Fruit fly (Drosophila melanogaster): ENCODE data around the gene Yp3.

Gene Yp3

DNA sequence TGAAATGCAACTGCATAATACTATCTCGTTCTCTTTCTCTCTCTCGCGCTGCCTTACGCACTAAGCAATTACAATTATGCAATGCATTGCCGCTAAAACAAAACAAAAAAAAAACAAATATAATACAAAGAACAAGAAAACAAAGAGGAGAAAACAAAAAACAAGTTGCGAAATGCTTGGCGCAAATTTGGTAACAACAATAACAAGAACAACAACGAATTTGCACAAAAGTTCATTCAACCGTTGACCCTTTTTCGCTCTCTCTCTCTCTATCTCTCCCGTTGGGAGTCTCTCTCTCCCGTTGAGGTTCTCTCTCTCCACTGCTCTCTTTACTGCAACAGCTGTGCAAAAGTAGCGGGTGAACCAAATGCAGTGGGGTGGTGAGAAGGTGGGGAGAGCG is 12.3 kb upstream of the Yp3 start (continued):
- TF ChIP-seq CG15696 (tag; optimal IDR thresholded peaks at IDR 0.05) (no peak), Ets97D (GFP tag; optimal IDR thresholded peaks at IDR 0.05) (no peak), sima (GFP tag; optimal IDR thresholded peaks at IDR 0.05) (no peak), CG11093 (GFP tag; IDR thresholded peaks at IDR 0.05) (no peak), sr (GFP tag; IDR thresholded peaks at IDR 0.05) (no peak), sens (GFP tag) (peak; percentile 47), CG30020 (tag; optimal IDR thresholded peaks at IDR 0.05) (no peak), NC2α (GFP tag; optimal IDR thresholded peaks at IDR 0.05) (no peak), Gug (GFP tag; IDR thresholded peaks at IDR 0.05) (no peak), CG9727 (GFP tag; optimal IDR thresholded peaks at IDR 0.05) (no peak), Bdp1 (GFP tag; optimal IDR thresholded peaks at IDR 0.05) (no peak), Rfx (GFP tag; IDR thresholded peaks at IDR 0.05) (no peak), CG14860 (GFP tag; IDR thresholded peaks at IDR 0.05; ENCODE audit: partially characterized antibody) (no peak), tgo (GFP tag; IDR thresholded peaks at IDR 0.05) (no peak), CG9215 (GFP tag; IDR thresholded peaks at IDR 0.05) (no peak)

DNA sequence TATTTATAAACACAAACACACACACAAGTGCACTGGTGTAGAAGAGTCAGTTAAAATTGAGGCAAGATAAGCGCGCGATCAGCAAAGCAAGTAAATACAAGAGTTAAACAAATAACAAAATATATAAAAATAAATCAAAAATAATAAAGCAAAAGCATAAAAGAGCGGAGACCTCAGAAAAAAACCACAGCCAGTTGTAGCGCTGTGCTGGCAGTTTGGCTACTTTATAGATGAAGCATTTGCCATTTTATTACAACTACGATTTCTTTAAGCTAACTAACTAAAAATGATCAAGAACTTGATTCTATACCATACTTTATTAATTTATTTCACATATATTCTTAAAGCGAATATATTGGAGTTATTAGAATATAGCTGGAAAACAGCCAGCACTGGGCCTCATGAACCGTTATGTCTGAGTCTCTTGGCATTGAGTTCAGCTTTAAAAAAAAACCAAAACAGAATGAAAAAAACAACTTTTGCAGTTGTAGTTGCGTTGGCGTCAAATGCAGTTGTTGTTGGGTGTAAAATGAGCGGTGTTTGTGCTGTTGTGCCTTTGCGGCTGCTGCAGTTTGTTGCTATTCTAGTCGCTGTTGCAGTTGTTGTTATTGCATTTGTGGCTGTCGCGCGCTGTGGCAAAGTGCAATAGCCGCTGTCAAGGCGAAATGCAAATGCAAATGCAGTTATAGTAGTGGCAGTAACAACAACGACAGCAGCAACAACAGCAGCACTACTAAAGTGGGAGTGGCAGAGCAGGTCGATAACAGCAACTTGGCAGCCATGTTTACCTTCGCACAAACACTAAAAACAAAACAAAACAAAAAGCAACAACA is 11.5 kb upstream of the Yp3 start:
- TF ChIP-seq CG8765 (GFP tag; IDR thresholded peaks at IDR 0.05) (no peak), CG1792 (GFP tag; optimal IDR thresholded peaks at IDR 0.05) (no peak), CG2875 (GFP tag; optimal IDR thresholded peaks at IDR 0.05) (no peak), CG13296 (GFP tag; optimal IDR thresholded peaks at IDR 0.05) (no peak), ham (GFP tag; IDR thresholded peaks at IDR 0.05) (no peak), CG11085 (GFP tag; IDR thresholded peaks at IDR 0.05) (no peak), Max (GFP tag; optimal IDR thresholded peaks at IDR 0.05) (no peak), phol (tag; optimal IDR thresholded peaks at IDR 0.05) (no peak), Hmx (GFP tag; optimal IDR thresholded peaks at IDR 0.05) (no peak), Optix (GFP tag; IDR thresholded peaks at IDR 0.05) (no peak), Ets97D (GFP tag; optimal IDR thresholded peaks at IDR 0.05) (no peak), insv (GFP tag; optimal IDR thresholded peaks at IDR 0.05) (no peak), jumu (GFP tag; optimal IDR thresholded peaks at IDR 0.05) (no peak), CG3065 (GFP tag; optimal IDR thresholded peaks at IDR 0.05) (no peak), dm (GFP tag; optimal IDR thresholded peaks at IDR 0.05) (no peak), h (optimal IDR thresholded peaks at IDR 0.05) (no peak), Drgx (GFP tag; IDR thresholded peaks at IDR 0.05) (0 out of 2 replicates have a peak, but pooled peaks have one; percentile 15), vvl (GFP tag; IDR thresholded peaks at IDR 0.05) (0 out of 2 replicates have a peak, but pooled peaks have one; percentile 9), repo (GFP tag; optimal IDR thresholded peaks at IDR 0.05) (no peak), Atf6 (GFP tag; IDR thresholded peaks at IDR 0.05) (no peak), Hr51 (GFP tag; optimal IDR thresholded peaks at IDR 0.05) (peak in 1 of 2 experiments; percentile 1), CG32772 (GFP tag; IDR thresholded peaks at IDR 0.05) (no peak), nerfin-1 (tag; optimal IDR thresholded peaks at IDR 0.05) (no peak), HmgZ (tag; optimal IDR thresholded peaks at IDR 0.05) (no peak), CG7357 (GFP tag; IDR thresholded peaks at IDR 0.05) (no peak), ap (GFP tag; IDR thresholded peaks at IDR 0.05) (no peak), gem (tag; optimal IDR thresholded peaks at IDR 0.05) (peak; percentile 14), sens (GFP tag) (peak; percentile 22), row (GFP tag; IDR thresholded peaks at IDR 0.05) (peak; percentile 66; the same call in 2 of the 3 replicates), tna (GFP tag; IDR thresholded peaks at IDR 0.05; ENCODE audit: partially characterized antibody) (no peak), ttk (GFP tag; IDR thresholded peaks at IDR 0.05) (no peak), CG34224 (GFP tag; IDR thresholded peaks at IDR 0.05; ENCODE audit: partially characterized antibody) (no peak), Eip74EF (GFP tag; optimal IDR thresholded peaks at IDR 0.05) (no peak), HHEX (GFP tag; optimal IDR thresholded peaks at IDR 0.05) (no peak), hb (GFP tag; IDR thresholded peaks at IDR 0.05; ENCODE audit: partially characterized antibody) (no peak), sqz (GFP tag; optimal IDR thresholded peaks at IDR 0.05) (no peak), CG1529 (GFP tag; optimal IDR thresholded peaks at IDR 0.05) (peak; percentile 5)
